Worm (Caenorhabditis elegans): Measurements from ENCODE around the gene ttr-10.

- no peak for TF ChIP-seq daf-12 (tag; optimal IDR thresholded peaks at IDR 0.05)
- no peak for TF ChIP-seq nhr-11 (tag; optimal IDR thresholded peaks at IDR 0.05)
Measured at ce11 chrV:7601443-7601842, 47.7 kb upstream of the ttr-10 start, which contains the start of gene scl-26.

Data from whole organism, L3 larva.